Fruit fly (Drosophila melanogaster): ENCODE results near the gene CG33288.

CG33288 gene

dm6 chr3L:21479636-21480035 is 52.0 kb downstream of the CG33288 start (continued):
- TF ChIP-seq dac (GFP tag; optimal IDR thresholded peaks at IDR 0.05) (peak; percentile 59), OdsH (GFP tag; optimal IDR thresholded peaks at IDR 0.05) (peak; percentile 73), CG8319 (GFP tag; optimal IDR thresholded peaks at IDR 0.05) (peak; percentile 78), CG10669 (GFP tag; optimal IDR thresholded peaks at IDR 0.05) (peak; percentile 55), spab (GFP tag; optimal IDR thresholded peaks at IDR 0.05) (peak; percentile 36), eg (GFP tag; IDR thresholded peaks at IDR 0.05) (peak; percentile 83), net (GFP tag; optimal IDR thresholded peaks at IDR 0.05) (peak; percentile 83), lz (GFP tag; optimal IDR thresholded peaks at IDR 0.05) (peak; percentile 71)

dm6 chr3L:21482100-21482499 is 54.5 kb downstream of the CG33288 start:
- no peak for TF ChIP-seq vri (GFP tag; optimal IDR thresholded peaks at IDR 0.05)
- no peak for TF ChIP-seq CG4318 (GFP tag; optimal IDR thresholded peaks at IDR 0.05)
- TF ChIP-seq CG11902 (GFP tag; optimal IDR thresholded peaks at IDR 0.05), result no peak
- no peak for TF ChIP-seq Blimp-1 (GFP tag; optimal IDR thresholded peaks at IDR 0.05)
- no peak for TF ChIP-seq OdsH (GFP tag; optimal IDR thresholded peaks at IDR 0.05)
- TF ChIP-seq fd59A (GFP tag; optimal IDR thresholded peaks at IDR 0.05), result no peak
- no peak for TF ChIP-seq CG6163 (GFP tag; IDR thresholded peaks at IDR 0.05)
- TF ChIP-seq Gug (GFP tag; IDR thresholded peaks at IDR 0.05), result no peak
- TF ChIP-seq svp (GFP tag), result no peak
- TF ChIP-seq CG9139 (GFP tag; optimal IDR thresholded peaks at IDR 0.05), result no peak
- TF ChIP-seq Smox (GFP tag; optimal IDR thresholded peaks at IDR 0.05), result no peak

Data from whole organism, prepupa.